Fruit fly (Drosophila melanogaster) whole organism, embryonic: ENCODE data around the gene EloB.
A peak's percentile ranks its signal among the peaks of the same experiment; 100 is the strongest.

Source experiments
- Atf-2 ChIP-seq: fragments of 200-800 bp; sonication (Bioruptor generic); optimal IDR thresholded peaks from 2 replicates; lab custom pipeline; 2016; ENCODE audit warnings: missing biosample characterization, missing genetic modification characterization
- CG10147 ChIP-seq: fragments of 200-800 bp; sonication (Bioruptor generic); optimal IDR thresholded peaks from 2 replicates; lab custom pipeline; 2019; ENCODE audit warnings: missing biosample characterization, mild to moderate bottlenecking, missing genetic modification characterization, moderate library complexity
- CG10267 ChIP-seq: fragments of 200-800 bp; sonication (Bioruptor generic); optimal IDR thresholded peaks from 2 replicates; lab custom pipeline; 2018; ENCODE audit warnings: missing biosample characterization, mild to moderate bottlenecking, missing genetic modification characterization, moderate library complexity
- CG10431 ChIP-seq: fragments of 200-800 bp; sonication (Bioruptor generic); optimal IDR thresholded peaks from 3 replicates; lab custom pipeline; 2018; ENCODE audit warnings: missing biosample characterization, mild to moderate bottlenecking, missing genetic modification characterization
- CG11456 ChIP-seq: fragments of 200-800 bp; sonication (Bioruptor generic); IDR thresholded peaks from 3 replicates; pipeline ENCODE4 v1.3.6; 2022; ENCODE audit warnings: missing biosample characterization, missing genetic modification characterization
- CG14860 ChIP-seq: fragments of 200-800 bp; sonication (Bioruptor generic); IDR thresholded peaks from 3 replicates; pipeline ENCODE4 v1.3.6; 2022; ENCODE audit warnings: missing biosample characterization, missing genetic modification characterization; ENCODE audit not compliant: partially characterized antibody
- CG15696 ChIP-seq: fragments of 200-800 bp; sonication (Bioruptor generic); optimal IDR thresholded peaks from 2 replicates; lab custom pipeline; 2019; ENCODE audit warnings: missing biosample characterization, mild to moderate bottlenecking, missing genetic modification characterization, moderate library complexity
- CG1647 ChIP-seq: fragments of 200-800 bp; sonication (Bioruptor generic); optimal IDR thresholded peaks from 3 replicates; lab custom pipeline; 2016; ENCODE audit warnings: missing biosample characterization, missing genetic modification characterization
- CG18764 ChIP-seq: fragments of 200-800 bp; sonication (Bioruptor generic); optimal IDR thresholded peaks from 3 replicates; lab custom pipeline; 2016; ENCODE audit warnings: missing biosample characterization, missing genetic modification characterization
- CG2199 ChIP-seq: fragments of 200-800 bp; sonication (Bioruptor generic); IDR thresholded peaks from 3 replicates; pipeline ENCODE4 v1.3.6; 2022; ENCODE audit warnings: missing biosample characterization, missing genetic modification characterization
- CG4360 ChIP-seq: fragments of 200-800 bp; sonication (Bioruptor generic); IDR thresholded peaks from 2 replicates; pipeline ENCODE4 v1.3.6; 2022; ENCODE audit warnings: missing biosample characterization, missing genetic modification characterization
- CG5180 ChIP-seq: fragments of 200-800 bp; sonication (Bioruptor generic); optimal IDR thresholded peaks from 3 replicates; lab custom pipeline; 2017; ENCODE audit warnings: missing biosample characterization, missing genetic modification characterization, mild to moderate bottlenecking, moderate library complexity, missing genetic modification reagents
- CG6689 ChIP-seq: fragments of 200-800 bp; sonication (Bioruptor generic); IDR thresholded peaks from 2 replicates; pipeline ENCODE4 v1.3.6; 2022; ENCODE audit warnings: missing biosample characterization, missing genetic modification characterization
- CG8765 ChIP-seq: fragments of 200-800 bp; sonication (Bioruptor generic); IDR thresholded peaks from 2 replicates; pipeline ENCODE4 v1.3.6; 2022; ENCODE audit warnings: missing biosample characterization, missing genetic modification characterization
- Chrac-16 ChIP-seq: fragments of 200-800 bp; sonication (Bioruptor generic); optimal IDR thresholded peaks from 3 replicates; lab custom pipeline; 2016; ENCODE audit warnings: missing biosample characterization, missing genetic modification characterization
- CkIIα-i1 ChIP-seq: fragments of 200-800 bp; sonication (Bioruptor generic); IDR thresholded peaks from 2 replicates; pipeline ENCODE4 v1.3.6; 2022; ENCODE audit warnings: missing biosample characterization, missing genetic modification characterization
- D19A ChIP-seq: fragments of 200-800 bp; optimal IDR thresholded peaks from 3 replicates; lab custom pipeline; 2019; ENCODE audit warnings: missing biosample characterization, mild to moderate bottlenecking, missing genetic modification characterization, moderate library complexity
- Deaf1 ChIP-seq: fragments of 200-800 bp; optimal IDR thresholded peaks from 3 replicates; lab custom pipeline; 2019; ENCODE audit warnings: missing biosample characterization, mild to moderate bottlenecking, missing genetic modification characterization, moderate library complexity
- Dek ChIP-seq: fragments of 200-800 bp; sonication (Bioruptor generic); optimal IDR thresholded peaks from 3 replicates; lab custom pipeline; 2019; ENCODE audit warnings: missing biosample characterization, mild to moderate bottlenecking, missing genetic modification characterization, moderate library complexity
- Dip3 ChIP-seq: fragments of 200-800 bp; sonication (Bioruptor generic); optimal IDR thresholded peaks from 3 replicates; lab custom pipeline; 2016; ENCODE audit warnings: missing biosample characterization, missing genetic modification characterization
- Gug ChIP-seq: fragments of 200-800 bp; sonication (Bioruptor generic); IDR thresholded peaks from 4 replicates; pipeline ENCODE4 v1.3.6; 2022; ENCODE audit warnings: missing biosample characterization, missing genetic modification characterization
- HLH54F ChIP-seq: fragments of 200-800 bp; sonication (Bioruptor generic); optimal IDR thresholded peaks from 3 replicates; lab custom pipeline; 2016; ENCODE audit warnings: missing biosample characterization, missing genetic modification characterization
- HLHmδ ChIP-seq: fragments of 200-800 bp; sonication (Bioruptor generic); optimal IDR thresholded peaks from 2 replicates; lab custom pipeline; 2018; ENCODE audit warnings: missing biosample characterization, mild to moderate bottlenecking, missing genetic modification characterization, moderate library complexity
- Hmr ChIP-seq: fragments of 200-800 bp; sonication (Bioruptor generic); optimal IDR thresholded peaks from 3 replicates; lab custom pipeline; 2017; ENCODE audit warnings: mild to moderate bottlenecking, missing biosample characterization, missing genetic modification reagents, missing genetic modification characterization
- Lhr ChIP-seq: fragments of 200-800 bp; sonication (Bioruptor generic); optimal IDR thresholded peaks from 3 replicates; lab custom pipeline; 2017; ENCODE audit warnings: mild to moderate bottlenecking, missing biosample characterization, missing genetic modification reagents, missing genetic modification characterization
- MTF-1 ChIP-seq: fragments of 200-800 bp; sonication (Bioruptor generic); optimal IDR thresholded peaks from 2 replicates; lab custom pipeline; 2018; ENCODE audit warnings: missing biosample characterization, mild to moderate bottlenecking, missing genetic modification characterization, borderline replicate concordance
- Myb ChIP-seq: fragments of 200-800 bp; sonication (Bioruptor generic); optimal IDR thresholded peaks from 2 replicates; lab custom pipeline; 2016; ENCODE audit warnings: missing biosample characterization, missing genetic modification characterization
- Ravus ChIP-seq: fragments of 200-800 bp; sonication (Bioruptor generic); IDR thresholded peaks from 2 replicates; pipeline ENCODE4 v1.3.6; 2022; ENCODE audit warnings: missing biosample characterization, missing genetic modification characterization
- Scr ChIP-seq: fragments of 200-800 bp; sonication (Bioruptor generic); IDR thresholded peaks from 2 replicates; pipeline ENCODE4 v1.3.6; 2022; ENCODE audit warnings: missing biosample characterization, missing genetic modification characterization; ENCODE audit not compliant: partially characterized antibody
- Side ChIP-seq: fragments of 200-800 bp; sonication (Bioruptor generic); optimal IDR thresholded peaks from 2 replicates; lab custom pipeline; 2016; ENCODE audit warnings: missing biosample characterization, missing genetic modification characterization
- Taf1 ChIP-seq: fragments of 200-800 bp; sonication (Bioruptor generic); IDR thresholded peaks from 2 replicates; pipeline ENCODE4 v1.3.6; 2022; ENCODE audit warnings: missing biosample characterization, missing genetic modification characterization
- Tbp ChIP-seq: fragments of >200 bp; optimal IDR thresholded peaks from 2 replicates; lab custom pipeline; 2018; ENCODE audit warnings: missing biosample characterization, missing genetic modification characterization
- ab ChIP-seq: fragments of 200-800 bp; sonication (Bioruptor generic); optimal IDR thresholded peaks from 2 replicates; lab custom pipeline; 2016; ENCODE audit warnings: missing biosample characterization, missing genetic modification characterization
- aop ChIP-seq: fragments of 200-800 bp; sonication (Bioruptor generic); IDR thresholded peaks from 2 replicates; pipeline ENCODE4 v1.3.6; 2022; ENCODE audit warnings: missing biosample characterization, missing genetic modification characterization
- ash1 ChIP-seq: fragments of 200-800 bp; sonication (Bioruptor generic); optimal IDR thresholded peaks from 2 replicates; lab custom pipeline; 2018; ENCODE audit warnings: missing biosample characterization, mild to moderate bottlenecking, missing genetic modification characterization
- bcd ChIP-seq: fragments of 200-800 bp; sonication (Bioruptor generic); optimal IDR thresholded peaks from 2 replicates; lab custom pipeline; 2017; ENCODE audit warnings: missing biosample characterization, mild to moderate bottlenecking, missing genetic modification characterization
- dimm ChIP-seq: fragments of 200-800 bp; sonication (Bioruptor generic); IDR thresholded peaks from 2 replicates; pipeline ENCODE4 v1.3.6; 2022; ENCODE audit warnings: missing biosample characterization, missing genetic modification characterization
- esg ChIP-seq: fragments of 200-800 bp; sonication (Bioruptor generic); conservative IDR thresholded peaks from 2 replicates; pipeline ENCODE4 v1.3.6; 2022; ENCODE audit warnings: missing biosample characterization, missing genetic modification characterization
- eyg ChIP-seq: fragments of 200-800 bp; sonication (Bioruptor generic); optimal IDR thresholded peaks from 3 replicates; lab custom pipeline; 2016; ENCODE audit warnings: missing biosample characterization, missing genetic modification characterization
- fru ChIP-seq: fragments of >200 bp; optimal IDR thresholded peaks from 2 replicates; lab custom pipeline; 2017
- gfzf ChIP-seq: fragments of 200-800 bp; sonication (Bioruptor generic); optimal IDR thresholded peaks from 2 replicates; lab custom pipeline; 2016; ENCODE audit warnings: missing biosample characterization, mild to moderate bottlenecking, missing genetic modification characterization, moderate library complexity
- jumu ChIP-seq: fragments of 200-800 bp; sonication (Bioruptor generic); optimal IDR thresholded peaks from 3 replicates; lab custom pipeline; 2016; ENCODE audit warnings: missing biosample characterization, missing genetic modification characterization
- ken ChIP-seq: fragments of 200-800 bp; sonication (Bioruptor generic); IDR thresholded peaks from 3 replicates; pipeline ENCODE4 v1.3.6; 2022; ENCODE audit warnings: missing biosample characterization, missing genetic modification characterization
- kni ChIP-seq: fragments of 200-800 bp; sonication (Bioruptor generic); optimal IDR thresholded peaks from 3 replicates; lab custom pipeline; 2017; ENCODE audit warnings: mild to moderate bottlenecking, missing biosample characterization, missing genetic modification reagents, missing genetic modification characterization
- nerfin-1 ChIP-seq: fragments of 200-800 bp; sonication (Bioruptor generic); optimal IDR thresholded peaks from 3 replicates; lab custom pipeline; 2019; ENCODE audit warnings: missing biosample characterization, mild to moderate bottlenecking, missing genetic modification characterization, moderate library complexity
- phol ChIP-seq: fragments of 200-800 bp; sonication (Bioruptor generic); optimal IDR thresholded peaks from 3 replicates; lab custom pipeline; 2018; ENCODE audit warnings: missing biosample characterization, mild to moderate bottlenecking, missing genetic modification characterization, moderate library complexity
- sima ChIP-seq: fragments of 200-800 bp; sonication (Bioruptor generic); optimal IDR thresholded peaks from 2 replicates; lab custom pipeline; 2016; ENCODE audit warnings: missing biosample characterization, missing genetic modification characterization
- vfl ChIP-seq: fragments of 200-800 bp; sonication (Bioruptor generic); optimal IDR thresholded peaks from 2 replicates; lab custom pipeline; 2016; ENCODE audit warnings: missing biosample characterization, missing genetic modification characterization
- vnd ChIP-seq: fragments of 200-800 bp; sonication (Bioruptor generic); IDR thresholded peaks from 3 replicates; pipeline ENCODE4 v1.3.6; 2022; ENCODE audit warnings: missing biosample characterization, missing genetic modification characterization; ENCODE audit not compliant: partially characterized antibody
- vvl ChIP-seq: fragments of 200-800 bp; sonication (Bioruptor generic); IDR thresholded peaks from 2 replicates; pipeline ENCODE4 v1.3.6; 2022; ENCODE audit warnings: missing biosample characterization, missing genetic modification characterization

EloB gene

dm6 chr3R:20556281-20557113, 23.2 kb downstream of the EloB start (continued):
- TF ChIP-seq Lhr (GFP tag; lab: Kevin White, UChicago) (no peak), MTF-1 (GFP tag; lab: Kevin White, UChicago) (no peak), CG11456 (GFP tag; lab: Robert Waterston, UW) (peak; percentile 74), Deaf1 (tag; lab: Kevin White, UChicago) (peak; percentile 31), CG1647 (GFP tag; lab: Kevin White, UChicago) (no peak), bcd (GFP tag; lab: Kevin White, UChicago) (peak; percentile 70), CG8765 (peak; percentile 50; the same call in 1 of the 2 replicates), gfzf (no peak), CG6689 (GFP tag; lab: Robert Waterston, UW) (peak; percentile 76), aop (GFP tag; lab: Robert Waterston, UW) (no peak), phol (tag; lab: Kevin White, UChicago) (peak; percentile 60), Myb (GFP tag; lab: Kevin White, UChicago) (peak; percentile 24), Dek (tag; lab: Kevin White, UChicago) (peak; percentile 53), ab (GFP tag; lab: Kevin White, UChicago) (peak; percentile 35), dimm (GFP tag; lab: Robert Waterston, UW) (peak; percentile 67), kni (GFP tag; lab: Kevin White, UChicago) (no peak), Hmr (GFP tag; lab: Kevin White, UChicago) (peak; percentile 59), Chrac-16 (GFP tag; lab: Kevin White, UChicago) (peak; percentile 55), Dip3 (GFP tag; lab: Kevin White, UChicago) (peak; percentile 73), Gug (peak; percentile 68; the same call in 3 of the 4 replicates), Side (no peak), Taf1 (GFP tag; lab: Robert Waterston, UW) (peak; percentile 79), sima (GFP tag; lab: Kevin White, UChicago) (no peak), CG10267 (tag; lab: Kevin White, UChicago) (peak; percentile 24), nerfin-1 (tag; lab: Kevin White, UChicago) (no peak), D19A (tag; lab: Kevin White, UChicago) (peak; percentile 40), vnd (GFP tag; lab: Robert Waterston, UW) (no peak), CG4360 (GFP tag; lab: Robert Waterston, UW) (peak; percentile 26; the same call in 1 of the 2 replicates), eyg (GFP tag; lab: Kevin White, UChicago) (no peak), fru (lab: Kevin White, UChicago) (no peak), esg (peak; percentile 76), CG2199 (GFP tag; lab: Robert Waterston, UW) (no peak), HLH54F (GFP tag; lab: Kevin White, UChicago) (peak; percentile 36), CG10147 (no peak), CG10431 (GFP tag; lab: Kevin White, UChicago) (peak; percentile 68), ken (no peak), Tbp (no peak), CG5180 (GFP tag; lab: Kevin White, UChicago) (no peak), HLHmδ (GFP tag; lab: Kevin White, UChicago) (no peak), Scr (GFP tag; lab: Robert Waterston, UW) (no peak), CG15696 (tag; lab: Kevin White, UChicago) (peak; percentile 11), Atf-2 (no peak), ash1 (GFP tag; lab: Kevin White, UChicago) (no peak), CG18764 (GFP tag; lab: Kevin White, UChicago) (peak; percentile 27), vfl (GFP tag; lab: Kevin White, UChicago) (peak; percentile 9), vvl (GFP tag; lab: Robert Waterston, UW) (peak; percentile 52; the same call in 1 of the 2 replicates), Ravus (GFP tag; lab: Robert Waterston, UW) (peak; percentile 78), jumu (GFP tag; lab: Kevin White, UChicago) (no peak), CkIIα-i1 (GFP tag; lab: Robert Waterston, UW) (no peak), CG14860 (GFP tag; lab: Robert Waterston, UW) (no peak)
